Fruit fly (Drosophila melanogaster): ENCODE data around the gene CG17490.
A peak's percentile ranks its signal among the peaks of the same experiment; 100 is the strongest.

The CG17490 gene

DNA sequence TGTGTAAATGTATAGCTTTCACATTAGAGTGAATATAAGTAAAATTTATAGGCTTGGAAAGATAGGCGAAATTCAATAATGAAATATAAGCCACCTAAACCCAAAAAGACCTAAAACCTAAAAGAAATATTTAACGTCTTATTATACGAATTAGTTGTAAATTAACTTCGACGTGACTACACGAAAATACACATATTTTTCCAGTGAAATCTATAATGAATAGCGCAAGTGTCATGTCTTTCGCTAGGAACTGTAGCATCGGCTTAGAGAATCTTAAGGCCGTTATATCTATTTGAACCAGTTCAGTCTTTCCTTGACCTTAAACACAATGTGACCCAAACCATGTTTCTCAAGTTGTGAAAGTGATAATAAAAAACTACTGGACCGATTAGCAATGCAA lies at the start of gene CG17490:
CG17490 (plus strand) TSS at position 301 of the 400 bp plus-strand sequence.
- TF ChIP-seq CG17801 (GFP tag; optimal IDR thresholded peaks at IDR 0.05; ENCODE audit: partially characterized antibody) = no peak

dm6 chr2L:22536488-22537041 lies 903 bp upstream of the CG17490 start, which contains the start of gene RpL5:
RpL5 (minus strand) TSS chr2L:22536884.
- peak; percentile 67 for TF ChIP-seq CG17801 (GFP tag; optimal IDR thresholded peaks at IDR 0.05; ENCODE audit: partially characterized antibody)

DNA sequence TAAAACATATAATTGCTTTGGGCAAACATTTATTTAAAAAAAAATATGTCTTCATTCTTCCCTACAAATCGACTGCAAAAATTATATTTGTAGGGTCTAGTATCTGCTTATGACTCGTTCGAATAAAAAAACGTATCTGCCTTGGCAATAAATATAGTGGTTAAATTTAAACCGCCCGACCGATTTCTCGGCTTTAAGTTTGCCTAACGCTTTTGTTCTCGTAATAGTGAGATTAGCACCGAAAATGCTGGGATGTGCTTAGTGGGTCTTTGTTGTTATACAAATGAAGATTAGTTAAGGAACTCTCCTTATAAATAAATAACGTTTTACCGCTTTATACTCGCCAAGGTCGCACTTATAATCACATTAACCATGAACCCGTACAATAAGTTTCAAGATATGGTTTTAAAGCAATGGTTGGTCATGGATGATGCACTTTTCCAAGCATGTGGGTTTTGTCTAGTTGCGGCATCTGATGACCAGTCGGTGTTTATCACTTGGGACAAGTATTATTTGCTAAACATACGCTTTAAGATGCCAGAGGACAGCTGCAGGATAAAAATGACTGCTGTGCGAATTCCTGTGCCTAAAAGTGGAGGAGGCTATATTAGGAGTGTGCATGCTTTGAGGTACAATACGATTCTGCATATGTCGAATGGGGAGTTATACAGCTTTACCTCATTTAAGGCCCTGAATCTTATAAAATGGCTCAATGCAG lies 631 bp downstream of the CG17490 start:
- TF ChIP-seq CG17801 (GFP tag; optimal IDR thresholded peaks at IDR 0.05; ENCODE audit: partially characterized antibody) = no peak

DNA sequence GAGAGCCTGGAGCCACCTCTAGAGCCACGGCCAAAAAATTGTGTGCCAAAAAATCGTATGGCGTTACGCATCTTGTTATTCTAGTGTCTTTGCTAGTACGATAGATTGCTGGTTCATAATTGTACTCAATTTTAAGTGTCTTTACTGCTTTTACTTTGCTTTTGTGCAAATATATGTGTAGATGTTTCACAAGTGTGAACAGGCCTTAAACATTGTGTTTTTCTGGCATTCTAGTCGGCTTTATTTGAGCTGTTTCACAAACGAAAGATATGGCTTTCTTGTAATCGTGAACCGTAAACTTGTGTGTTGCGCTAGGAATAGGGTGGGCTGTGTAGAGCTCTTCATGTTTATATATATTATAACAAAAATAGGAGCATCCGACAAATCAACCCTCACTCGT lies 12.6 kb downstream of the CG17490 start, which contains the start of gene CG17493:
CG17493 (plus strand) TSS at position 25 of the 400 bp plus-strand sequence.
- no peak for TF ChIP-seq CG17801 (GFP tag; optimal IDR thresholded peaks at IDR 0.05; ENCODE audit: partially characterized antibody)

DNA sequence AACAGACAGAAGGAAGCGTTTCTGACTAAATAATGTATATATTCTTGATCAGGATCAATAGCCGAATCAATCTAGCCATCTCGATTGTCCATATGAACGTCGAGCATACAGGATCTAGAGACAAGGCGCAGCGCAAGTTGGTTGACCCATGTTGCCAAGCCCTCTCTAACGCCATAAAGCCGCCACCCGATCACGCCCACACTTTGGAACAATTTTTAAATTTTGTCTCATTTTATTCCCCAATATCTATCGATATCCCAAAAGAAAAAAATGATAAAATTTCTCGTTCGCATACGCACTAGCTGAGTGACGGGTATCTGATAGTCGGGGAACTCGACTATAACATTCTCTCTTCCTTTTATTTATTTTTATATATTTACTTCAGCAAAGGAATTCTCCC lies 28.8 kb downstream of the CG17490 start:
- no peak for TF ChIP-seq CG17801 (GFP tag; optimal IDR thresholded peaks at IDR 0.05; ENCODE audit: partially characterized antibody)

DNA sequence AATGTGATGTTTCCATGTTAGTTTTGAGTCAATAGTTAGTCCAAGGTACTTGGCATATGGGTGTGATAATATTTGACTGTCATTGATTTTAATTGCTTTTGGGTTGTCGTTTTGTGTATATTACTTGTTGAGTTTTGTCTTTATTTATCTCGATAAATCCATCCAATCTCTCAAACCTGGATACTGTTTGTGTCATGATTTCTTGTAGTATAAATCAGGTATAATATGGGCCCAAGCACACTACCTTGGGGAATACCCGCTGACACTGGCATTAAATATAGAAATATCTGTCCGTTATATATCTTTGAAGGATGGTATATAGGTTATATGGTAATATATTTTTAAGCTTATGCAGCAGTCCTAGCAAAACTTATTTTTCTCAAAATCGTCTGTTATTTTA lies 30.0 kb downstream of the CG17490 start:
- no peak for TF ChIP-seq CG17801 (GFP tag; optimal IDR thresholded peaks at IDR 0.05; ENCODE audit: partially characterized antibody)

dm6 chr2L:22569530-22569929 lies 32.1 kb downstream of the CG17490 start:
- no peak for TF ChIP-seq CG17801 (GFP tag; optimal IDR thresholded peaks at IDR 0.05; ENCODE audit: partially characterized antibody)

- TF ChIP-seq CG17801 (GFP tag; optimal IDR thresholded peaks at IDR 0.05; ENCODE audit: partially characterized antibody) = no peak
Measured at dm6 chr2L:22570066-22570465, 32.6 kb downstream of the CG17490 start.

- no peak for TF ChIP-seq CG17801 (GFP tag; optimal IDR thresholded peaks at IDR 0.05; ENCODE audit: partially characterized antibody)
Measured at dm6 chr2L:22574314-22574713, 36.8 kb downstream of the CG17490 start.

dm6 chr2L:22575346-22575745 lies 37.9 kb downstream of the CG17490 start:
- no peak for TF ChIP-seq CG17801 (GFP tag; optimal IDR thresholded peaks at IDR 0.05; ENCODE audit: partially characterized antibody)

- TF ChIP-seq CG17801 (GFP tag; optimal IDR thresholded peaks at IDR 0.05; ENCODE audit: partially characterized antibody) = no peak
Measured at dm6 chr2L:22577875-22578274, 40.4 kb downstream of the CG17490 start.

DNA sequence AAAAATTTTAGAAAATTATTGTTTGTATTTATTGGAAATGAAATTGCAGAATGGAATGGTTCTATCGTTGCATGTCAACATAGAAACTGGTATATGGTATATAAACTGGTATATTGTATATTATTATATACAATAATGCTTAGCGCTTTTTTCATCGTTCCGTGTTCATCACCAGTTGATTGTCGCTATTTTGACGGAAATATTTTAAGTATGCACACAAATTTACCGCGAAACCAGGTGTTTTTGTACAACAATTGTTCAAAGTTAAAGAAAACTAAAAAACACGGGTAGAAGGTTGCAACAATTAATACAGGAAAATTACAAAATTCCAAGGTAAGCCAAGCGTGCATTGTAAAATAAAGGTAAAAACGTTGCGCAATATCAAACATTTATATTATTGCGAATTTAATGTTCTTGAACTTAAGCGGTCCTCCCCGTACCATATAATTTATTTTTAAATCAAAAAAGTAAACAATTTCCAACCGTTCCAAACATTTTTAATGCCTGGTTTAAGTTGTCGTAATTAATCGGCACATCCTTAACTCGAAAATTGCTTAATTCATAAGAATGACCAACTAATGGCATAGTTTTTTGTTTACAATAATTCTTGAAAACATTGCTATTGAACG lies 41.6 kb downstream of the CG17490 start, which contains the start of gene Slmap:
Slmap (plus strand) TSS at position 153 of the 629 bp plus-strand sequence.
- no peak for TF ChIP-seq CG17801 (GFP tag; optimal IDR thresholded peaks at IDR 0.05; ENCODE audit: partially characterized antibody)

Data from ovary, adult (tissue).